Worm (Caenorhabditis elegans): Measurements from ENCODE around the gene str-66.
"Not testable (repeated sequence)": the region's sequence is repeated elsewhere in the genome, so short reads cannot be mapped to it uniquely, and the experiment has no call there.

DNA sequence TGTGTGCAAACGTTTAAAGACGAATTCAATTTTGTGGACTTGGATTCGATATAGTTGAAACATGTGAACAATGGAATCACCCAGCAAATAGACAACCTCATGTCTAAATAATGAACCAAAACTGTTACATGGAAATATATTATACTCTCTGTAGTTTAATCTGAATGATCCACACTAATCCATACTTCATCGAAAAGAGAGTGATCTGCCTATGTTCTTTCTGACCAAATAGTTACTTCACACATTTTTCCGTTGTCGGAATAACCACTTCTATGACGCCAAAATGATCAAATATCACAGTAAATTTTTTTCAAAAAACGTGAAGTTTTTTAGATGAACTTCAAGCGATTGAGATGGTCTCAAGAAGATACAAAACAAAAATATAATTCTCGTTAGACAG, 2.0 kb downstream of the str-66 start, which contains the start of gene Y73C8C.4:
- not testable (repeated sequence) for TF ChIP-seq ceh-100 (GFP tag; IDR thresholded peaks at IDR 0.05); tbp1 (GFP tag; optimal IDR thresholded peaks at IDR 0.05); snpc-1.3 (tag; optimal IDR thresholded peaks at IDR 0.05; ENCODE audit: insufficient read depth); mes-4 (tag; optimal IDR thresholded peaks at IDR 0.05); egl-18 (GFP tag; IDR thresholded peaks at IDR 0.05); nhr-90 (tag; optimal IDR thresholded peaks at IDR 0.05); snpc-4 (GFP tag; optimal IDR thresholded peaks at IDR 0.05); snpc-4 (tag; optimal IDR thresholded peaks at IDR 0.05); ama-1 (optimal IDR thresholded peaks at IDR 0.05); ama-1 (GFP tag; optimal IDR thresholded peaks at IDR 0.05); lin-54 (GFP tag; optimal IDR thresholded peaks at IDR 0.05)

Measured in whole organism, young adult.